Fruit fly (Drosophila melanogaster): Measurements from ENCODE around the gene Dsk.

Gene Dsk

DNA sequence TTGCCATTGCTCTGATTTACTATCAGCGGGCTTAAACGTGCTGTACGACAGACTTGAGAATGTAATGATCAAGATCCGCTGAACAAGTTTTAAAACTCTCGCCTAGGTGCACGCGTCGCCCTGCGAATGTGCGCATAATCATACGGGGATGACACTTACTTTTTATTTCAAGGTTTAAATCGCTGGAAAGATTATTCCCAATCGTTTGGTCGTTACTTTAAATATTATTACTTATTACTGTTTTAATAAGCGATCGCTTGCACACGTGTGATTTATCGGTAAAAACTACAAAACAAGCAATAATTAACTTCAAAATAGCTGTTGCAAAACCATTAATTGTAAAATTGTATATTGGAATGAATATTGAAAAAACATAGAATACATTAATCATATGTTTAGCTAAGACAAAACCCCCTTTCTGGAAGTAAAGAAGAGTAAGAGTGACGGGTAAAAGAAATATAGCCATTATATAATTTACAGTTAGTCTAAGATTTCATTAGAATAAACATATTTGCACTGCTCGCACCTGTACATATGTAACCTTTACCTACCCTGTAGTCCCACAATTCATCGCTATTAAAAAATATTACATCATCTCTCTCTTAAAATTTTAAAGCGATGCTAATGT lies 39.2 kb upstream of the Dsk start, which contains the start of gene DhpD (continued):
- TF ChIP-seq lilli (GFP tag; optimal IDR thresholded peaks at IDR 0.05) (peak; percentile 79), Elba2 (GFP tag; optimal IDR thresholded peaks at IDR 0.05) (no peak), CG18764 (GFP tag; optimal IDR thresholded peaks at IDR 0.05) (peak; percentile 30), Mad (GFP tag; optimal IDR thresholded peaks at IDR 0.05) (no peak), Hmx (GFP tag; optimal IDR thresholded peaks at IDR 0.05) (peak; percentile 50), lab (GFP tag; optimal IDR thresholded peaks at IDR 0.05) (peak; percentile 85), amos (GFP tag; IDR thresholded peaks at IDR 0.05; ENCODE audit: partially characterized antibody) (peak; percentile 90; the same call in 1 of the 2 replicates), CG11504 (tag; optimal IDR thresholded peaks at IDR 0.05) (no peak), her (GFP tag; optimal IDR thresholded peaks at IDR 0.05) (peak; percentile 28), CG12942 (GFP tag; optimal IDR thresholded peaks at IDR 0.05) (peak; percentile 61), zfh1 (GFP tag; IDR thresholded peaks at IDR 0.05) (peak; percentile 84; the same call in 2 of the 3 replicates), CkIIα-i1 (GFP tag; IDR thresholded peaks at IDR 0.05) (no peak), bcd (GFP tag; optimal IDR thresholded peaks at IDR 0.05) (peak; percentile 78), D (optimal IDR thresholded peaks at IDR 0.05) (no peak), D (GFP tag; optimal IDR thresholded peaks at IDR 0.05) (peak; percentile 39), Dbx (GFP tag; IDR thresholded peaks at IDR 0.05) (peak; percentile 87), sug (tag; optimal IDR thresholded peaks at IDR 0.05) (peak; percentile 60), CG31365 (tag; optimal IDR thresholded peaks at IDR 0.05) (no peak), Vsx1 (GFP tag; optimal IDR thresholded peaks at IDR 0.05) (no peak), cwo (GFP tag; optimal IDR thresholded peaks at IDR 0.05) (peak; percentile 70), CG30020 (tag; optimal IDR thresholded peaks at IDR 0.05) (peak; percentile 35), Drgx (GFP tag; IDR thresholded peaks at IDR 0.05) (peak; percentile 71), CG7928 (GFP tag; optimal IDR thresholded peaks at IDR 0.05) (peak; percentile 39), CG5953 (GFP tag; IDR thresholded peaks at IDR 0.05) (no peak), CG10462 (GFP tag; optimal IDR thresholded peaks at IDR 0.05) (no peak), zen2 (GFP tag; IDR thresholded peaks at IDR 0.05; ENCODE audit: partially characterized antibody) (no peak), pho (GFP tag; optimal IDR thresholded peaks at IDR 0.05) (peak; percentile 57), Max (GFP tag; optimal IDR thresholded peaks at IDR 0.05) (peak; percentile 71), HmgD (GFP tag; optimal IDR thresholded peaks at IDR 0.05) (no peak), NC2α (GFP tag; optimal IDR thresholded peaks at IDR 0.05) (no peak), ewg (GFP tag; optimal IDR thresholded peaks at IDR 0.05) (peak; percentile 27), exex (tag; optimal IDR thresholded peaks at IDR 0.05) (no peak), Xbp1 (GFP tag; optimal IDR thresholded peaks at IDR 0.05) (peak; percentile 68), CG15696 (tag; optimal IDR thresholded peaks at IDR 0.05) (peak; percentile 75), seq (GFP tag; IDR thresholded peaks at IDR 0.05) (no peak), CG32532 (GFP tag; IDR thresholded peaks at IDR 0.05) (peak; percentile 87), fru (optimal IDR thresholded peaks at IDR 0.05) (no peak), Antp (GFP tag; optimal IDR thresholded peaks at IDR 0.05) (peak; percentile 50), Deaf1 (tag; optimal IDR thresholded peaks at IDR 0.05) (no peak), CG42726 (GFP tag; IDR thresholded peaks at IDR 0.05; ENCODE audit: partially characterized antibody) (peak; percentile 88; the same call in 1 of the 2 replicates), Hey (tag; optimal IDR thresholded peaks at IDR 0.05) (no peak), bigmax (GFP tag; optimal IDR thresholded peaks at IDR 0.05) (no peak), ems (GFP tag; optimal IDR thresholded peaks at IDR 0.05) (peak; percentile 29), nmo (GFP tag; optimal IDR thresholded peaks at IDR 0.05) (peak; percentile 66), CG6791 (GFP tag; IDR thresholded peaks at IDR 0.05; ENCODE audit: partially characterized antibody) (peak; percentile 88), ac (GFP tag; optimal IDR thresholded peaks at IDR 0.05) (no peak), knrl (GFP tag; IDR thresholded peaks at IDR 0.05; ENCODE audit: partially characterized antibody) (peak; percentile 85), Chrac-16 (GFP tag; optimal IDR thresholded peaks at IDR 0.05) (peak; percentile 60), CG4730 (GFP tag; IDR thresholded peaks at IDR 0.05) (peak; percentile 36; the same call in 1 of the 2 replicates), unc-4 (GFP tag; IDR thresholded peaks at IDR 0.05; ENCODE audit: partially characterized antibody) (no peak)

Measured in whole organism, embryonic.